Worm (Caenorhabditis elegans): ENCODE measurements around the gene str-41.
A peak's percentile ranks its signal among the peaks of the same experiment; 100 is the strongest.

The str-41 gene

ce11 chrV:7386052-7386573 lies 25.7 kb upstream of the str-41 start, which contains the start of gene srp-6:
srp-6 (minus strand) TSS chrV:7386102.
- TF ChIP-seq tbx-8 (GFP tag; optimal IDR thresholded peaks at IDR 0.05): no peak
- TF ChIP-seq sem-2 (GFP tag; optimal IDR thresholded peaks at IDR 0.05): no peak
- TF ChIP-seq M03D4.4 (tag; optimal IDR thresholded peaks at IDR 0.05): no peak
- no peak for TF ChIP-seq hlh-1 (tag; optimal IDR thresholded peaks at IDR 0.05)
- TF ChIP-seq ztf-11 (tag; optimal IDR thresholded peaks at IDR 0.05): no peak
- no peak for TF ChIP-seq unc-62 (GFP tag; optimal IDR thresholded peaks at IDR 0.05)

ce11 chrV:7387755-7388154 lies 24.0 kb upstream of the str-41 start, which contains the start of gene C02H6.3:
C02H6.3 (minus strand) TSS chrV:7387855.
- TF ChIP-seq zip-8 (tag; optimal IDR thresholded peaks at IDR 0.05) (no peak), tbx-8 (GFP tag; optimal IDR thresholded peaks at IDR 0.05) (no peak), nhr-237 (tag; optimal IDR thresholded peaks at IDR 0.05) (no peak), lsy-2 (tag; optimal IDR thresholded peaks at IDR 0.05) (no peak), ztf-11 (tag; optimal IDR thresholded peaks at IDR 0.05) (no peak), ham-2 (GFP tag; optimal IDR thresholded peaks at IDR 0.05) (no peak), unc-120 (tag; optimal IDR thresholded peaks at IDR 0.05; ENCODE audit: poor library complexity, severe bottlenecking) (no peak)

DNA sequence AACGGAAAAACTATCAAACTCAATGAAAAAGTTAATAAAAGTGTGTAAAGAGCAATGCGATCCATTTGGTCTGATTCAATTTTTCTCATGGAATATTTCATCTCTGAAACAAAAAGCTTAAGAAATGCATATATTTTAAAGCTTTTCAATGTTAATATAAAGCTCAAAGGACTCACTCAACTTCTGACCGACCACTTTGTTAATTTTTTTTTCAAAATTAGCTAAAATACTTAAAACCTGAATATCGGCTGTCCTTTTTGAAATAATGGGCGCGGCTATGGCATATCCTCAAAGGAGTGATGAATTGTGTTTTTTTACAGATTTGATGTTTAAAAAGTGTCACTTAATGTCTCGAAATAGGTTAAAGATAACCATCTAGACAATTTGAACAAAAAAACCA lies 22.0 kb upstream of the str-41 start, which contains the start of gene C02H6.1:
TSS of gene C02H6.1 (minus strand) at position 101 of the 400 bp plus-strand sequence.
- TF ChIP-seq lin-13 (tag; optimal IDR thresholded peaks at IDR 0.05) (no peak), mep-1 (tag; optimal IDR thresholded peaks at IDR 0.05) (no peak), unc-62 (GFP tag; optimal IDR thresholded peaks at IDR 0.05) (no peak), flh-1 (GFP tag; optimal IDR thresholded peaks at IDR 0.05) (no peak), ceh-43 (GFP tag; optimal IDR thresholded peaks at IDR 0.05) (no peak), unc-120 (tag; optimal IDR thresholded peaks at IDR 0.05; ENCODE audit: poor library complexity, severe bottlenecking) (no peak), pha-4 (tag; optimal IDR thresholded peaks at IDR 0.05) (no peak), sem-2 (GFP tag; optimal IDR thresholded peaks at IDR 0.05) (no peak), ztf-11 (tag; optimal IDR thresholded peaks at IDR 0.05) (no peak), bed-3 (GFP tag; optimal IDR thresholded peaks at IDR 0.05) (no peak), lin-32 (GFP tag; optimal IDR thresholded peaks at IDR 0.05) (no peak), hlh-1 (tag; optimal IDR thresholded peaks at IDR 0.05) (no peak), ces-1 (GFP tag; optimal IDR thresholded peaks at IDR 0.05) (no peak), nhr-2 (tag; optimal IDR thresholded peaks at IDR 0.05) (no peak), mls-2 (tag; optimal IDR thresholded peaks at IDR 0.05) (no peak), blmp-1 (tag; optimal IDR thresholded peaks at IDR 0.05) (no peak), elt-1 (tag; optimal IDR thresholded peaks at IDR 0.05; ENCODE audit: borderline replicate concordance, insufficient read depth) (no peak), snpc-4 (tag; optimal IDR thresholded peaks at IDR 0.05) (no peak), M03D4.4 (tag; optimal IDR thresholded peaks at IDR 0.05) (no peak), drap-1 (GFP tag; optimal IDR thresholded peaks at IDR 0.05) (no peak)

ce11 chrV:7391933-7392332 lies 19.9 kb upstream of the str-41 start, which contains the start of gene fbxa-105:
fbxa-105 (minus strand) TSS chrV:7392029.
- TF ChIP-seq lsy-2 (tag; optimal IDR thresholded peaks at IDR 0.05) (no peak), nhr-2 (tag; optimal IDR thresholded peaks at IDR 0.05) (no peak), hlh-1 (tag; optimal IDR thresholded peaks at IDR 0.05) (no peak), blmp-1 (tag; optimal IDR thresholded peaks at IDR 0.05) (no peak), elt-3 (tag; optimal IDR thresholded peaks at IDR 0.05) (no peak), M03D4.4 (tag; optimal IDR thresholded peaks at IDR 0.05) (no peak), unc-120 (tag; optimal IDR thresholded peaks at IDR 0.05; ENCODE audit: poor library complexity, severe bottlenecking) (no peak)

ce11 chrV:7395359-7395758 lies 16.4 kb upstream of the str-41 start, which contains the start of gene srx-9:
srx-9 (minus strand) TSS chrV:7395459.
- TF ChIP-seq bed-3 (GFP tag; optimal IDR thresholded peaks at IDR 0.05) (no peak), pha-4 (tag; optimal IDR thresholded peaks at IDR 0.05) (no peak), ham-2 (GFP tag; optimal IDR thresholded peaks at IDR 0.05) (no peak), zip-8 (tag; optimal IDR thresholded peaks at IDR 0.05) (peak; percentile 33)

DNA sequence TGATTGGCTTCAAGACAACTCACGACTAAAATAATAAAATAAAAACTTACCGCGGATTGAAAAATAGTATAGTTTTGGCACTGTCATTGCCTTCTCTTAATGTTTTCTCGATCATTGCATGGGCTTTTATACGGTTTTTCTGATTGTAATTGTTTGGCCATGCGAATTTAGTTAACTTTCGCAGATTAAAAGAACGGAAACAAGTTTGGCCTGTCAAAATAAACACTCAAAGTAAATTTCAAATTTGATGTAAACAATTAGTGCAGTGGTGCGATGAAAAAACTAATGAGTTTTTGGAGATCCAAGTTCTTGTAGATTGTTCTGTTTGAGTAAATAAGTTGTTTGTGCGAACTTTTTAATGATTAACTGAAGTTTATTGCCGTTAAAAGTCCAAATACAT lies 12.6 kb upstream of the str-41 start, which contains the start of gene gst-41:
TSS of gene gst-41 (minus strand) at position 101 of the 400 bp plus-strand sequence.
- TF ChIP-seq nhr-28 (tag; optimal IDR thresholded peaks at IDR 0.05) (no peak), hlh-1 (tag; optimal IDR thresholded peaks at IDR 0.05) (no peak), blmp-1 (tag; optimal IDR thresholded peaks at IDR 0.05) (no peak), ceh-43 (GFP tag; optimal IDR thresholded peaks at IDR 0.05) (no peak), mab-5 (tag; optimal IDR thresholded peaks at IDR 0.05) (no peak), mls-2 (tag; optimal IDR thresholded peaks at IDR 0.05) (no peak), nhr-12 (tag; optimal IDR thresholded peaks at IDR 0.05) (no peak), mep-1 (tag; optimal IDR thresholded peaks at IDR 0.05) (no peak), nhr-237 (tag; optimal IDR thresholded peaks at IDR 0.05) (no peak), tbx-8 (GFP tag; optimal IDR thresholded peaks at IDR 0.05) (no peak), pha-4 (tag; optimal IDR thresholded peaks at IDR 0.05) (no peak), ham-2 (GFP tag; optimal IDR thresholded peaks at IDR 0.05) (no peak), elt-1 (tag; optimal IDR thresholded peaks at IDR 0.05; ENCODE audit: borderline replicate concordance, insufficient read depth) (no peak), bed-3 (GFP tag; optimal IDR thresholded peaks at IDR 0.05) (no peak), drap-1 (GFP tag; optimal IDR thresholded peaks at IDR 0.05) (no peak), unc-120 (tag; optimal IDR thresholded peaks at IDR 0.05; ENCODE audit: poor library complexity, severe bottlenecking) (no peak), sptf-1 (tag; optimal IDR thresholded peaks at IDR 0.05) (no peak), flh-1 (GFP tag; optimal IDR thresholded peaks at IDR 0.05) (no peak), nhr-76 (tag; optimal IDR thresholded peaks at IDR 0.05) (no peak)
